Worm (Caenorhabditis elegans) whole organism, early embryonic: Measurements from ENCODE around the gene Y54E2A.4.

Experiments
- ama-1 ChIP-seq: fragments of 150-350 bp; optimal IDR thresholded peaks from 2 replicates; lab custom pipeline; 2014
- ceh-36 ChIP-seq: sonication (generic microtip); optimal IDR thresholded peaks from 2 replicates; lab custom pipeline; 2016; ENCODE audit warnings: missing genetic modification characterization, inconsistent platforms, missing compliant biosample characterization
- flt-1 ChIP-seq: fragments of 200-800 bp; sonication (Bioruptor generic); IDR thresholded peaks from 2 replicates; pipeline ENCODE4 v1.3.6; 2022; ENCODE audit warnings: missing genetic modification characterization, missing compliant biosample characterization
- hmg-4 ChIP-seq: fragments of 200-800 bp; sonication (Bioruptor generic); optimal IDR thresholded peaks from 2 replicates; lab custom pipeline; 2018; ENCODE audit warnings: mild to moderate bottlenecking, missing genetic modification characterization, missing compliant biosample characterization
- tbx-11 ChIP-seq: fragments of 200-800 bp; sonication (Bioruptor generic); IDR thresholded peaks from 2 replicates; pipeline ENCODE4 v1.3.6; 2022; ENCODE audit warnings: missing genetic modification characterization, missing compliant biosample characterization
- tbx-37 ChIP-seq: fragments of 200-800 bp; sonication (Bioruptor generic); conservative IDR thresholded peaks from 2 replicates; pipeline ENCODE4 v1.3.6; 2022; ENCODE audit warnings: missing genetic modification reagents, missing genetic modification characterization, missing compliant biosample characterization

ce11 chrII:14772956-14773788 is 18.8 kb downstream of the Y54E2A.4 start, which contains the start of gene Y54E2A.7:
- no peak for TF ChIP-seq ama-1 (lab: Kevin White, UChicago)
- TF ChIP-seq tbx-37 (GFP tag; lab: Robert Waterston, UW), result no peak
- TF ChIP-seq flt-1 (GFP tag; lab: Robert Waterston, UW), result no peak
- TF ChIP-seq ceh-36, result no peak
- TF ChIP-seq hmg-4 (GFP tag; lab: Kevin White, UChicago), result no peak
- no peak for TF ChIP-seq tbx-11 (GFP tag; lab: Robert Waterston, UW)
